Fruit fly (Drosophila melanogaster) Kc167 (cell line): ENCODE measurements around the gene CG4907.

ENCODE experiments used
- Myc ChIP-seq: fragments of >200 bp; optimal IDR thresholded peaks from 2 replicates; lab custom pipeline; 2017; ENCODE audit warnings: missing external identifiers
- Sin3A ChIP-seq: fragments of >200 bp; optimal IDR thresholded peaks from 2 replicates; lab custom pipeline; 2018; ENCODE audit warnings: missing external identifiers
- h ChIP-seq: fragments of >200 bp; optimal IDR thresholded peaks from 3 replicates; lab custom pipeline; 2018; ENCODE audit warnings: missing external identifiers
- insv ChIP-seq: fragments of >200 bp; optimal IDR thresholded peaks from 3 replicates; lab custom pipeline; 2018; ENCODE audit warnings: missing external identifiers
- psq ChIP-seq: fragments of >200 bp; optimal IDR thresholded peaks from 2 replicates; lab custom pipeline; 2017; ENCODE audit warnings: missing external identifiers
- ttk ChIP-seq: sonication (Bioruptor generic); optimal IDR thresholded peaks from 2 replicates; lab custom pipeline; 2017; ENCODE audit warnings: missing external identifiers

Gene CG4907

dm6 chr3R:22747423-22748090 is 37.0 kb upstream of the CG4907 start, which contains the start of gene CG17141:
Gene CG17141, minus strand, starts transcription at chr3R:22747599.
- TF ChIP-seq ttk (lab: Kevin White, UChicago) (no peak), h (no peak), Myc (lab: Kevin White, UChicago) (no peak), insv (lab: Kevin White, UChicago) (no peak), psq (lab: Kevin White, UChicago) (no peak), Sin3A (lab: Kevin White, UChicago) (no peak)

- TF ChIP-seq Myc (lab: Kevin White, UChicago) (no peak), ttk (lab: Kevin White, UChicago) (no peak)
Measured at dm6 chr3R:22745432-22745831, 34.9 kb upstream of the CG4907 start, which contains the start of the genes vret and HP1c. Gene vret, minus strand, starts transcription at chr3R:22745581. Gene HP1c, plus strand, starts transcription at chr3R:22745620.

dm6 chr3R:22740930-22741329 is 30.4 kb upstream of the CG4907 start, which contains the start of the genes Dcr-1 and CG6985:
Gene Dcr-1, minus strand, starts transcription at chr3R:22741091.
Gene CG6985, plus strand, starts transcription at chr3R:22741150.
- TF ChIP-seq Myc (lab: Kevin White, UChicago) (no peak), psq (lab: Kevin White, UChicago) (no peak), h (no peak), insv (lab: Kevin White, UChicago) (no peak)

- TF ChIP-seq ttk (lab: Kevin White, UChicago) (no peak), insv (lab: Kevin White, UChicago) (no peak), h (no peak), Sin3A (lab: Kevin White, UChicago) (no peak), Myc (lab: Kevin White, UChicago) (no peak)
Measured at dm6 chr3R:22733751-22734150, 23.2 kb upstream of the CG4907 start, which contains the start of gene Takl2. Gene Takl2, minus strand, starts transcription at chr3R:22733851.

dm6 chr3R:22732995-22733394 is 22.4 kb upstream of the CG4907 start:
- no peak for TF ChIP-seq ttk (lab: Kevin White, UChicago)
- TF ChIP-seq h, result no peak
- no peak for TF ChIP-seq psq (lab: Kevin White, UChicago)
- no peak for TF ChIP-seq insv (lab: Kevin White, UChicago)
- TF ChIP-seq Sin3A (lab: Kevin White, UChicago), result no peak
- TF ChIP-seq Myc (lab: Kevin White, UChicago), result no peak

- no peak for TF ChIP-seq ttk (lab: Kevin White, UChicago)
- TF ChIP-seq psq (lab: Kevin White, UChicago), result no peak
- TF ChIP-seq insv (lab: Kevin White, UChicago), result no peak
- no peak for TF ChIP-seq h
- TF ChIP-seq Sin3A (lab: Kevin White, UChicago), result no peak
- no peak for TF ChIP-seq Myc (lab: Kevin White, UChicago)
Measured at dm6 chr3R:22727857-22728256, 17.3 kb upstream of the CG4907 start.

- TF ChIP-seq Sin3A (lab: Kevin White, UChicago) (no peak), insv (lab: Kevin White, UChicago) (no peak), Myc (lab: Kevin White, UChicago) (no peak), h (no peak), ttk (lab: Kevin White, UChicago) (no peak), psq (lab: Kevin White, UChicago) (no peak)
Measured at dm6 chr3R:22727456-22727833, 16.9 kb upstream of the CG4907 start.

- TF ChIP-seq h (no peak), Sin3A (lab: Kevin White, UChicago) (no peak), insv (lab: Kevin White, UChicago) (no peak), psq (lab: Kevin White, UChicago) (no peak), Myc (lab: Kevin White, UChicago) (no peak), ttk (lab: Kevin White, UChicago) (no peak)
Measured at dm6 chr3R:22726771-22727455, 16.4 kb upstream of the CG4907 start, which contains the start of gene CG45049. Gene CG45049, plus strand, starts transcription at chr3R:22726967.

dm6 chr3R:22726031-22726770 is 15.6 kb upstream of the CG4907 start, which contains the start of gene RNF220:
Gene RNF220, minus strand, starts transcription at chr3R:22726414.
- TF ChIP-seq psq (lab: Kevin White, UChicago) (peak; percentile 73), h (no peak), Sin3A (lab: Kevin White, UChicago) (no peak)

dm6 chr3R:22724149-22724973 is 13.8 kb upstream of the CG4907 start, which contains the start of gene Irp-1A:
Gene Irp-1A, minus strand, starts transcription at chr3R:22724587.
- TF ChIP-seq psq (lab: Kevin White, UChicago), result no peak
- TF ChIP-seq h, result no peak
- no peak for TF ChIP-seq insv (lab: Kevin White, UChicago)
- no peak for TF ChIP-seq ttk (lab: Kevin White, UChicago)
- no peak for TF ChIP-seq Sin3A (lab: Kevin White, UChicago)
- no peak for TF ChIP-seq Myc (lab: Kevin White, UChicago)
